Worm (Caenorhabditis elegans): ENCODE measurements around the gene scc-1.

The scc-1 gene

ce11 chrII:4706359-4706871, 7.9 kb downstream of the scc-1 start, which contains the start of the genes F10G7.9 and tsn-1:
Gene F10G7.9 (minus strand): TSS chrII:4706485.
Gene tsn-1 (plus strand): TSS chrII:4706821.
- TF ChIP-seq hlh-30 (tag; optimal IDR thresholded peaks at IDR 0.05; ENCODE audit: insufficient read depth) (peak; percentile 41), che-1 (tag; optimal IDR thresholded peaks at IDR 0.05) (no peak), ceh-24 (tag; optimal IDR thresholded peaks at IDR 0.05) (no peak), nfya-1 (tag; optimal IDR thresholded peaks at IDR 0.05) (peak; percentile 56)

ce11 chrII:4710120-4710519, 11.6 kb downstream of the scc-1 start, which contains the start of gene tag-151:
Gene tag-151 (plus strand): TSS chrII:4710277.
- TF ChIP-seq ceh-19 (GFP tag; optimal IDR thresholded peaks at IDR 0.05) (no peak), sox-4 (tag; optimal IDR thresholded peaks at IDR 0.05) (no peak), lim-6 (tag; optimal IDR thresholded peaks at IDR 0.05) (no peak), ceh-9 (tag; optimal IDR thresholded peaks at IDR 0.05) (no peak), C08G9.2 (tag; optimal IDR thresholded peaks at IDR 0.05) (no peak), tbx-7 (tag; optimal IDR thresholded peaks at IDR 0.05) (no peak)

- TF ChIP-seq ceh-14 (tag; optimal IDR thresholded peaks at IDR 0.05) (no peak), tbx-2 (tag; optimal IDR thresholded peaks at IDR 0.05) (no peak), rnt-1 (tag; optimal IDR thresholded peaks at IDR 0.05) (no peak)
These were observed 12.3 kb downstream of the scc-1 start for ce11 chrII:4710813-4711212.

ce11 chrII:4715676-4716075, 17.2 kb downstream of the scc-1 start, which contains the start of gene F41C3.8:
Gene F41C3.8 (plus strand): TSS chrII:4716046.
- TF ChIP-seq ets-4 (tag; optimal IDR thresholded peaks at IDR 0.05), result no peak
- no peak for TF ChIP-seq fkh-6 (tag; optimal IDR thresholded peaks at IDR 0.05)
- TF ChIP-seq nhr-232 (tag; optimal IDR thresholded peaks at IDR 0.05), result no peak
- no peak for TF ChIP-seq Y22D7AL.16 (tag; optimal IDR thresholded peaks at IDR 0.05)
- no peak for TF ChIP-seq ceh-14 (tag; optimal IDR thresholded peaks at IDR 0.05)
- TF ChIP-seq pha-4 (tag; optimal IDR thresholded peaks at IDR 0.05), result no peak
- TF ChIP-seq elt-2 (tag; optimal IDR thresholded peaks at IDR 0.05), result no peak
- TF ChIP-seq elt-4 (tag; optimal IDR thresholded peaks at IDR 0.05), result no peak
- TF ChIP-seq tbx-7 (tag; optimal IDR thresholded peaks at IDR 0.05), result no peak

ce11 chrII:4726120-4726519, 27.6 kb downstream of the scc-1 start, which contains the start of gene F10G7.10:
Gene F10G7.10 (minus strand): TSS chrII:4726264.
- TF ChIP-seq sox-2 (GFP tag; IDR thresholded peaks at IDR 0.05) (no peak), fax-1 (tag; optimal IDR thresholded peaks at IDR 0.05) (no peak), gmeb-2 (tag; optimal IDR thresholded peaks at IDR 0.05) (no peak), fkh-10 (GFP tag; optimal IDR thresholded peaks at IDR 0.05) (no peak)

- no peak for TF ChIP-seq K02D7.2 (tag; optimal IDR thresholded peaks at IDR 0.05)
- TF ChIP-seq C38D4.7 (GFP tag; optimal IDR thresholded peaks at IDR 0.05), result no peak
- no peak for TF ChIP-seq unc-3 (GFP tag; conservative IDR thresholded peaks at IDR 0.05)
- TF ChIP-seq unc-3 (tag; optimal IDR thresholded peaks at IDR 0.05), result no peak
- TF ChIP-seq fkh-10 (GFP tag; optimal IDR thresholded peaks at IDR 0.05), result no peak
These were observed 28.3 kb downstream of the scc-1 start for ce11 chrII:4726750-4727384.

ce11 chrII:4727769-4728168, 29.2 kb downstream of the scc-1 start, which contains the start of gene ttr-41:
Gene ttr-41 (minus strand): TSS chrII:4727869.
- TF ChIP-seq unc-55 (GFP tag; optimal IDR thresholded peaks at IDR 0.05) (no peak), sdc-2 (tag; optimal IDR thresholded peaks at IDR 0.05) (no peak), lin-11 (tag; optimal IDR thresholded peaks at IDR 0.05) (no peak), hlh-15 (tag; optimal IDR thresholded peaks at IDR 0.05) (no peak), ceh-14 (tag; optimal IDR thresholded peaks at IDR 0.05) (no peak), pros-1 (tag; optimal IDR thresholded peaks at IDR 0.05) (no peak)
